Fruit fly (Drosophila melanogaster): ENCODE measurements around the gene MagR.

MagR gene

DNA sequence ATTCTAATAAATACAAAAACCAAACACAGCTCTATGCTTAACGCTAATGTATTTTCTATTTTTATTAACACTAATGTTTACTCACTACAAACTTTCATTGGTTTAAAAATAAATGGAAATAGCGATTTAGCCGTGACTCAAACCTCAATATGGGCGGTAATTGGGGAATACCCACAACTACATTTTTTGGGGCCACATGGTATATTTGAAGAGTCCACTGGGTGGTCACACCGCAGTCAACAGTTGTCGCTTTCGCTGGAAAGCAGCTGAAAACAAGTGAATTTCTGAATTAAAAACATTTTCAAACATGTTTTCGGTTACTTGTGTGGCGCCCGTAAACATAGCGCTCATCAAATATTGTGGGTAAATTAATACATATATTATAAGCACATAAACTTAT is 14.9 kb downstream of the MagR start, which contains the start of gene Mvd:
Gene Mvd (plus strand): TSS at position 222 of the 400 bp plus-strand sequence.
- TF ChIP-seq fkh (GFP tag; optimal IDR thresholded peaks at IDR 0.05) = peak; percentile 90
- no peak for TF ChIP-seq OdsH (GFP tag; optimal IDR thresholded peaks at IDR 0.05)
- TF ChIP-seq Blimp-1 (GFP tag; optimal IDR thresholded peaks at IDR 0.05) = peak; percentile 65
- TF ChIP-seq Gug (GFP tag; IDR thresholded peaks at IDR 0.05) = no peak
- TF ChIP-seq CG11902 (GFP tag; optimal IDR thresholded peaks at IDR 0.05) = no peak
- no peak for TF ChIP-seq CG6854 (GFP tag; optimal IDR thresholded peaks at IDR 0.05)
- TF ChIP-seq CG3032 (tag; optimal IDR thresholded peaks at IDR 0.05) = peak; percentile 6
- TF ChIP-seq eg (GFP tag; IDR thresholded peaks at IDR 0.05) = no peak
- no peak for TF ChIP-seq CG16779 (tag; optimal IDR thresholded peaks at IDR 0.05)
- no peak for TF ChIP-seq Eip93F (GFP tag; optimal IDR thresholded peaks at IDR 0.05)
- no peak for TF ChIP-seq dsx (GFP tag; optimal IDR thresholded peaks at IDR 0.05; ENCODE audit: poor library complexity, severe bottlenecking)
- TF ChIP-seq Eip78C (GFP tag) = peak; percentile 64
- TF ChIP-seq spab (GFP tag; optimal IDR thresholded peaks at IDR 0.05) = no peak
- TF ChIP-seq CG15336 (GFP tag; IDR thresholded peaks at IDR 0.05) = no peak

DNA sequence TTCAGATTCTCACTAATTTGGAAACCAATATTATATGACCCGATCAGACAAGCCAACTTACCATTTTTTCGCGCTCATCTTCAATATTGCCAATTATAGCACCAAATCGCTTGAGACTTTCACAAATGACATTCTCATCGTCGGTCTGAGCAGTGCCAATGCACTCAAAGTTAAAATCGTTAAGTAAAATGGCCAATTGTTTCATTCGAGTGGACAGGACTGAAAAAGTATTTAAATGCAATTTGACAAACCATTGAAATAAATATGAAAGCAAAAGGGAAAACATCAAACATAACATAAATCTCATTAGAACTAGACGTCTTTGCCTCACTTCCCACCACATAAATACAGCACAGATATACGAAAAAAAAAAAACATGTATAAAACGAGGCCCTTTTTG is 21.9 kb downstream of the MagR start, which contains the start of gene CG8260:
Gene CG8260 (plus strand): TSS at position 301 of the 400 bp plus-strand sequence.
- no peak for TF ChIP-seq Blimp-1 (GFP tag; optimal IDR thresholded peaks at IDR 0.05)
- TF ChIP-seq CG11762 (GFP tag; optimal IDR thresholded peaks at IDR 0.05; ENCODE audit: insufficient read depth) = no peak
- no peak for TF ChIP-seq CG6854 (GFP tag; optimal IDR thresholded peaks at IDR 0.05)
- TF ChIP-seq Eip78C (GFP tag) = no peak
- no peak for TF ChIP-seq CG6163 (GFP tag; IDR thresholded peaks at IDR 0.05)
- no peak for TF ChIP-seq Sox102F (GFP tag; optimal IDR thresholded peaks at IDR 0.05)
- TF ChIP-seq CG34406 (GFP tag; optimal IDR thresholded peaks at IDR 0.05) = no peak
- no peak for TF ChIP-seq Hr38 (GFP tag; optimal IDR thresholded peaks at IDR 0.05)
- TF ChIP-seq CG3919 (GFP tag; optimal IDR thresholded peaks at IDR 0.05) = no peak
- TF ChIP-seq CG6808 (GFP tag; optimal IDR thresholded peaks at IDR 0.05) = no peak

DNA sequence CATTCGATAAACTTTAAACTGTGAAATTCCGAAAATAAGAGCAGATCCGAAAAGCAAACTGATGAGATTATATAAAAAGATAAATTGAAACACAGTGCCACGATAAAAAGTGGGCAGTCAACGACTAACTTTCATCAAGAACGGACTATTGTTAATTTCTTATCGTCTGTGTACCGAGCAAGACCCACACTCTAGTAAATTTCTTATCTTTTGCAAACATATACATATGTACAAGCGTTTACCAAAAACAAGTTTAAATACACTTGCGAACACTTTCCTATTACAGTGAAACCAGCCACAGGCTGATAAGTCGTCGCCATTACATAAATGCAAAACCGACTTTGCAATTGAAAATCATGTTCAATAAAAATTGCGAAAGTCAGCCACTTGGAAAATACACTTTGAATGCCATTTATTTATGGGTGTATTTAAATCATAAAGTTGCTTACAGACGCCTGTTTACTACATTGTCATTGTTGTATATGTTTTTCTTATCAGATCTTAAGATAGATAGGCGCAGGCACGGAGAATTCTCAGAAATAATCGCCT is 24.7 kb downstream of the MagR start:
- TF ChIP-seq vri (GFP tag; optimal IDR thresholded peaks at IDR 0.05) (peak; percentile 37), fkh (GFP tag; optimal IDR thresholded peaks at IDR 0.05) (peak; percentile 50), topi (GFP tag; optimal IDR thresholded peaks at IDR 0.05) (no peak), CG3919 (GFP tag; optimal IDR thresholded peaks at IDR 0.05) (no peak), pdm3 (GFP tag; optimal IDR thresholded peaks at IDR 0.05) (no peak), Eip78C (GFP tag) (peak; percentile 20), Eip93F (GFP tag; optimal IDR thresholded peaks at IDR 0.05) (no peak), dsx (GFP tag; optimal IDR thresholded peaks at IDR 0.05; ENCODE audit: poor library complexity, severe bottlenecking) (no peak)

DNA sequence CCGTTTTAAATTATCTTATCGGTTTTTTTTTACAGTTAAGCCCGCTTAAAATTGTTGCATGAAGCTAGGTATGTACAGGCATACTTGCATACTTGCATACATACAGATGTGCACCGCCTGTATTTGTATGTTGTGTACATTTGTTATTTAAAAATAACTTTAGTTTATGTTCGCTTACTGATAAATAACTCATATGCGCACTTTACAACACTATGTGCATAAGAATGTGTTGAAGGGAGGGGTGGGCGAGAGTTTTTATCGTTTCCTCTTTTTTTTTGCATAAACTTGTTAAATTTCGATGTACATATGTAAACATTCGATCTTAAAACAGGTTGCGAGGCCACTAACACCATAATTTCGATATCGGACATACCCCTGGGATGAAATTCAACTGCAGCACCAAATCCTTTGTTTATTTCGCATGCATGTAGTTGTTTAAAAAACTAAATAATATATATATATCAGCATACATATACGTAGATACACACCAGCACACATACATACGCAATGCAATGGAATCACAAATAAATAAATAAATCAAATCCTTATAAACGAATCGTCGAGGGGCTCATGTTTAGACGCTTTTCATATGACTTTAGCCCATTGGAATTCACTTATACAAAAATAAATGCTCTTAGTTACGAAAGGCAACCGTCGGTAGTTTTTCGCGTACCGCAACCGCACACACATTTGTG is 25.8 kb downstream of the MagR start:
- TF ChIP-seq Blimp-1 (GFP tag; optimal IDR thresholded peaks at IDR 0.05) = no peak
- no peak for TF ChIP-seq fd59A (GFP tag; optimal IDR thresholded peaks at IDR 0.05)

DNA sequence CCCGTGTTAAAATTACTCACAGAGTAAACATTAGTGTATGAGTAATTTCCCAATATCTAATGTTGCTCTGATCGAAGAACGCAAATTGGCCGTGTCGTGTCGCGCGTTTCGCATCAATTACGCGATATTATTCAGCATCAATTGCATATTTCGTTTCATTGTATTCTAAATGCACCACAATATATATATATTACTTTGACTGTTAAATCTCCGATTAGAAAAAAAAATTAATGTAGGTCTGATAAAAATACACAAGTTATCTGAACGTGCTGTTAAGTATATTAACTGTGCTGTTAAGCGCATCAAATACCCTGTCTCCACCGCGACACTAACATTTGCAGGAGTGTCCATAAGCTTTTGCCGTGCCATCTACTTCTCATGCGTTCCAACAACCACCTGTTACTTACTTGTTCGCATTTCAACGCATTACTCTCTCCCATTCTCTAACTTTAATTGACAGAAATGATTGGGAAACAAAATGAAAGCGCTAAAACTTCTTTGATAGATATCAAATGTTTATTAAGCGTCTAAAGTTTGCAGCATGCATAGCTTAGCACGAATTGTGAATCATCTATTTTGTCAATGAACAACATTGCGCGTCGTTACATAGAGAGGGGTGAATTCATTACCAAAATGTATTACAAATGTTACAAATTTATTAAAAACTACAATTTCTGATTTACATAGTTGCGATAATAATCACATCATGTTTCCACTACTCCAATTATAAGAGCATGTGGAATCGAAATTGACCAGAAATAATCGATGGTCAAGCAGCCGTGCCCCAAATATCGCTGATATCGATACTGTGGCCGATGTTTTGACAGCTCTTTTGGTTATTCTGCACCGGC is 26.6 kb downstream of the MagR start, which contains the start of the genes Graf and mRpL3:
Gene Graf (minus strand): TSS at position 287 of the 851 bp plus-strand sequence.
Gene mRpL3 (plus strand): TSS at position 802 of the 851 bp plus-strand sequence.
- TF ChIP-seq fkh (GFP tag; optimal IDR thresholded peaks at IDR 0.05) (peak; percentile 36), lz (GFP tag; optimal IDR thresholded peaks at IDR 0.05) (peak; percentile 3), Eip78C (GFP tag) (peak; percentile 53), cyc (GFP tag; optimal IDR thresholded peaks at IDR 0.05) (peak; percentile 21), CG9139 (GFP tag; optimal IDR thresholded peaks at IDR 0.05) (no peak)

All from whole organism, prepupa.